Fruit fly (Drosophila melanogaster) whole organism, embryonic: ENCODE data around the gene Spn88Eb.
A peak's percentile ranks its signal among the peaks of the same experiment; 100 is the strongest.

Experiments
- Abd-B ChIP-seq: fragments of 200-800 bp; sonication (Bioruptor generic); optimal IDR thresholded peaks from 2 replicates; lab custom pipeline; 2018; ENCODE audit warnings: missing biosample characterization, mild to moderate bottlenecking, missing genetic modification characterization, moderate library complexity
- CG1024 ChIP-seq: fragments of 200-800 bp; sonication (Bioruptor generic); IDR thresholded peaks from 2 replicates; pipeline ENCODE4 v1.3.6; 2022; ENCODE audit warnings: missing biosample characterization, missing genetic modification characterization
- CG10267 ChIP-seq: fragments of 200-800 bp; sonication (Bioruptor generic); optimal IDR thresholded peaks from 2 replicates; lab custom pipeline; 2018; ENCODE audit warnings: missing biosample characterization, mild to moderate bottlenecking, missing genetic modification characterization, moderate library complexity
- CG10654 ChIP-seq: fragments of 200-800 bp; sonication (Bioruptor generic); optimal IDR thresholded peaks from 2 replicates; lab custom pipeline; 2016; ENCODE audit warnings: missing biosample characterization, missing genetic modification characterization
- CG12744 ChIP-seq: fragments of 200-800 bp; sonication (Bioruptor generic); optimal IDR thresholded peaks from 2 replicates; lab custom pipeline; 2016; ENCODE audit warnings: missing biosample characterization, missing genetic modification characterization
- CG13894 ChIP-seq: fragments of 200-800 bp; sonication (Bioruptor generic); optimal IDR thresholded peaks from 3 replicates; lab custom pipeline; 2018; ENCODE audit warnings: missing biosample characterization, mild to moderate bottlenecking, missing genetic modification characterization, moderate library complexity
- CG14860 ChIP-seq: fragments of 200-800 bp; sonication (Bioruptor generic); IDR thresholded peaks from 3 replicates; pipeline ENCODE4 v1.3.6; 2022; ENCODE audit warnings: missing biosample characterization, missing genetic modification characterization; ENCODE audit not compliant: partially characterized antibody
- CG1647 ChIP-seq: fragments of 200-800 bp; sonication (Bioruptor generic); optimal IDR thresholded peaks from 3 replicates; lab custom pipeline; 2016; ENCODE audit warnings: missing biosample characterization, missing genetic modification characterization
- CG2199 ChIP-seq: fragments of 200-800 bp; sonication (Bioruptor generic); IDR thresholded peaks from 3 replicates; pipeline ENCODE4 v1.3.6; 2022; ENCODE audit warnings: missing biosample characterization, missing genetic modification characterization
- CG34422 ChIP-seq: fragments of 200-800 bp; sonication (Bioruptor generic); IDR thresholded peaks from 3 replicates; pipeline ENCODE4 v1.3.6; 2022; ENCODE audit warnings: missing biosample characterization, missing genetic modification characterization
- CG42726 ChIP-seq: fragments of 200-800 bp; sonication (Bioruptor generic); IDR thresholded peaks from 2 replicates; pipeline ENCODE4 v1.3.6; 2022; ENCODE audit warnings: missing biosample characterization, missing genetic modification characterization; ENCODE audit not compliant: partially characterized antibody
- CG4282 ChIP-seq: fragments of 200-800 bp; sonication (Bioruptor generic); optimal IDR thresholded peaks from 2 replicates; lab custom pipeline; 2016; ENCODE audit warnings: missing biosample characterization, missing genetic modification characterization
- CG4360 ChIP-seq: fragments of 200-800 bp; sonication (Bioruptor generic); IDR thresholded peaks from 2 replicates; pipeline ENCODE4 v1.3.6; 2022; ENCODE audit warnings: missing biosample characterization, missing genetic modification characterization
- CG5953 ChIP-seq: fragments of 200-800 bp; sonication (Bioruptor generic); IDR thresholded peaks from 2 replicates; pipeline ENCODE4 v1.3.6; 2022; ENCODE audit warnings: missing biosample characterization, missing genetic modification characterization
- CG7271 ChIP-seq: fragments of 200-800 bp; sonication (Bioruptor generic); optimal IDR thresholded peaks from 2 replicates; lab custom pipeline; 2018; ENCODE audit warnings: missing biosample characterization, mild to moderate bottlenecking, missing genetic modification characterization, moderate library complexity
- CG7963 ChIP-seq: fragments of 200-800 bp; sonication (Bioruptor generic); IDR thresholded peaks from 3 replicates; pipeline ENCODE4 v1.3.6; 2022; ENCODE audit warnings: missing biosample characterization, missing genetic modification characterization; ENCODE audit not compliant: partially characterized antibody
- CG7987 ChIP-seq: fragments of 200-800 bp; sonication (Bioruptor generic); optimal IDR thresholded peaks from 2 replicates; lab custom pipeline; 2018; ENCODE audit warnings: missing biosample characterization, mild to moderate bottlenecking, missing genetic modification characterization, moderate library complexity
- CG9609 ChIP-seq: fragments of 200-800 bp; sonication (Bioruptor generic); optimal IDR thresholded peaks from 3 replicates; lab custom pipeline; 2016; ENCODE audit warnings: missing biosample characterization, missing genetic modification characterization
- CG9817 ChIP-seq: fragments of 200-800 bp; sonication (Bioruptor generic); optimal IDR thresholded peaks from 2 replicates; lab custom pipeline; 2018; ENCODE audit warnings: missing biosample characterization, mild to moderate bottlenecking, missing genetic modification characterization, moderate library complexity
- D19A ChIP-seq: fragments of 200-800 bp; optimal IDR thresholded peaks from 3 replicates; lab custom pipeline; 2019; ENCODE audit warnings: missing biosample characterization, mild to moderate bottlenecking, missing genetic modification characterization, moderate library complexity
- HLH4C ChIP-seq: fragments of 200-800 bp; sonication (Bioruptor generic); IDR thresholded peaks from 3 replicates; pipeline ENCODE4 v1.3.6; 2022; ENCODE audit warnings: missing biosample characterization, missing genetic modification characterization; ENCODE audit not compliant: partially characterized antibody
- Pdp1 ChIP-seq, 2 experiments: fragments of 200-800 bp; sonication (Bioruptor generic); optimal IDR thresholded peaks; 3 replicates each; lab custom pipeline; 2016; ENCODE audit warnings: missing biosample characterization in 2 of 2, missing genetic modification characterization in 2 of 2, mild to moderate bottlenecking in 1 of 2, moderate library complexity in 1 of 2
- Rx ChIP-seq: fragments of 200-800 bp; sonication (Bioruptor generic); IDR thresholded peaks from 2 replicates; pipeline ENCODE4 v1.3.6; 2022; ENCODE audit warnings: missing biosample characterization, missing genetic modification characterization
- Spps ChIP-seq: fragments of 200-800 bp; sonication (Bioruptor generic); optimal IDR thresholded peaks from 2 replicates; lab custom pipeline; 2018; ENCODE audit warnings: missing biosample characterization, mild to moderate bottlenecking, missing genetic modification characterization
- Taf1 ChIP-seq: fragments of 200-800 bp; sonication (Bioruptor generic); IDR thresholded peaks from 2 replicates; pipeline ENCODE4 v1.3.6; 2022; ENCODE audit warnings: missing biosample characterization, missing genetic modification characterization
- Usf ChIP-seq: fragments of 200-800 bp; sonication (Bioruptor generic); optimal IDR thresholded peaks from 2 replicates; lab custom pipeline; 2017; ENCODE audit warnings: missing genotype, missing biosample characterization, missing genetic modification characterization
- chinmo ChIP-seq: fragments of 200-800 bp; sonication (Bioruptor generic); IDR thresholded peaks from 4 replicates; pipeline ENCODE4 v1.3.6; 2022; ENCODE audit warnings: missing biosample characterization, missing genetic modification characterization; ENCODE audit not compliant: partially characterized antibody
- cwo ChIP-seq: fragments of 200-800 bp; sonication (Bioruptor generic); optimal IDR thresholded peaks from 3 replicates; lab custom pipeline; 2017; ENCODE audit warnings: missing biosample characterization, missing genetic modification characterization, mild to moderate bottlenecking, moderate library complexity, missing genetic modification reagents
- dmrt11E ChIP-seq: fragments of 200-800 bp; sonication (Bioruptor generic); optimal IDR thresholded peaks from 3 replicates; lab custom pipeline; 2018; ENCODE audit warnings: missing biosample characterization, mild to moderate bottlenecking, missing genetic modification characterization, moderate library complexity
- ftz-f1 ChIP-seq: fragments of 200-800 bp; sonication (Bioruptor generic); optimal IDR thresholded peaks from 2 replicates; lab custom pipeline; 2016; ENCODE audit warnings: missing biosample characterization, missing genetic modification characterization
- her ChIP-seq: fragments of 200-800 bp; sonication (Bioruptor generic); optimal IDR thresholded peaks from 2 replicates; lab custom pipeline; 2016; ENCODE audit warnings: missing biosample characterization, missing genetic modification characterization
- hkb ChIP-seq, 2 experiments: fragments of 200-800 bp in 1 of 2; fragments of >200 bp in 1 of 2; sonication (Bioruptor generic) in 1 of 2; IDR thresholded peaks in 1 of 2; optimal IDR thresholded peaks in 1 of 2; 2 replicates each; pipeline versions ENCODE4 v1.3.6 to Lab custom; 2017 to 2022; ENCODE audit warnings: missing biosample characterization in 1 of 2, missing genetic modification characterization in 1 of 2
- klu ChIP-seq: fragments of 200-800 bp; sonication (Bioruptor generic); IDR thresholded peaks from 2 replicates; pipeline ENCODE4 v1.3.6; 2022; ENCODE audit warnings: missing biosample characterization, missing genetic modification characterization
- kni ChIP-seq: fragments of 200-800 bp; sonication (Bioruptor generic); optimal IDR thresholded peaks from 3 replicates; lab custom pipeline; 2017; ENCODE audit warnings: mild to moderate bottlenecking, missing biosample characterization, missing genetic modification reagents, missing genetic modification characterization
- lab ChIP-seq: fragments of 200-800 bp; sonication (Bioruptor generic); optimal IDR thresholded peaks from 3 replicates; lab custom pipeline; 2017; ENCODE audit warnings: missing biosample characterization, missing genetic modification characterization, mild to moderate bottlenecking, moderate library complexity, missing genetic modification reagents
- org-1 ChIP-seq: fragments of 200-800 bp; sonication (Bioruptor generic); optimal IDR thresholded peaks from 2 replicates; lab custom pipeline; 2017; ENCODE audit warnings: missing biosample characterization, missing genetic modification characterization
- pan ChIP-seq, 4 experiments: fragments of >200 bp in 3 of 4; fragments of 200-800 bp in 1 of 4; sonication (Bioruptor generic) in 1 of 4; optimal IDR thresholded peaks in 3 of 4; IDR thresholded peaks in 1 of 4; 2 replicates each; pipeline versions ENCODE4 v1.3.6 to Lab custom; 2017 to 2022; ENCODE audit warnings: missing biosample characterization in 2 of 4, missing genetic modification characterization in 2 of 4, mixed read lengths in 1 of 4
- sens ChIP-seq: fragments of 200-800 bp; sonication (Bioruptor generic); peaks from one replicate; lab custom pipeline; 2016; ENCODE audit warnings: missing biosample characterization, missing genetic modification characterization
- slp2 ChIP-seq: fragments of 200-800 bp; sonication (Bioruptor generic); optimal IDR thresholded peaks from 2 replicates; lab custom pipeline; 2016; ENCODE audit warnings: missing biosample characterization, missing genetic modification characterization
- sqz ChIP-seq: fragments of 200-800 bp; sonication (Bioruptor generic); optimal IDR thresholded peaks from 3 replicates; lab custom pipeline; 2018; ENCODE audit warnings: missing biosample characterization, mild to moderate bottlenecking, missing genetic modification characterization
- stwl ChIP-seq: fragments of 200-800 bp; sonication (Bioruptor generic); optimal IDR thresholded peaks from 3 replicates; lab custom pipeline; 2018; ENCODE audit warnings: missing biosample characterization, mild to moderate bottlenecking, missing genetic modification characterization, moderate library complexity
- vvl ChIP-seq: fragments of 200-800 bp; sonication (Bioruptor generic); IDR thresholded peaks from 2 replicates; pipeline ENCODE4 v1.3.6; 2022; ENCODE audit warnings: missing biosample characterization, missing genetic modification characterization
- z ChIP-seq: fragments of 200-800 bp; sonication (Bioruptor generic); IDR thresholded peaks from 3 replicates; pipeline ENCODE4 v1.3.6; 2022; ENCODE audit warnings: missing biosample characterization, missing genetic modification characterization
- zen ChIP-seq: fragments of 200-800 bp; sonication (Bioruptor generic); optimal IDR thresholded peaks from 3 replicates; lab custom pipeline; 2018; ENCODE audit warnings: missing biosample characterization, mild to moderate bottlenecking, missing genetic modification characterization, moderate library complexity

Spn88Eb gene

dm6 chr3R:15206273-15206672 lies 2.3 kb downstream of the Spn88Eb start, which contains the start of gene Spn88Ea (continued):
- TF ChIP-seq stwl (tag; lab: Kevin White, UChicago): peak; percentile 30
- TF ChIP-seq ftz-f1 (GFP tag; lab: Kevin White, UChicago): no peak

dm6 chr3R:15205223-15205622 lies 3.3 kb downstream of the Spn88Eb start:
- TF ChIP-seq sqz (GFP tag; lab: Kevin White, UChicago) (peak; percentile 61), chinmo (GFP tag; lab: Robert Waterston, UW) (0 out of 4 replicates have a peak, but pooled peaks have one; percentile 35), CG2199 (GFP tag; lab: Robert Waterston, UW) (0 out of 3 replicates have a peak, but pooled peaks have one; percentile 35), Pdp1 (GFP tag; optimal IDR thresholded peaks at IDR 0.05; lab: Kevin White, UChicago) (peak in 1 of 2 experiments; percentile 48), org-1 (no peak), CG7271 (tag; lab: Kevin White, UChicago) (no peak), vvl (GFP tag; lab: Robert Waterston, UW) (peak; percentile 61; the same call in 1 of the 2 replicates), CG7963 (GFP tag; lab: Robert Waterston, UW) (0 out of 3 replicates have a peak, but pooled peaks have one; percentile 19), sens (GFP tag; lab: Kevin White, UChicago) (peak; percentile 40), pan (optimal IDR thresholded peaks at IDR 0.05; lab: Kevin White, UChicago) (no peak), pan (GFP tag; optimal IDR thresholded peaks at IDR 0.05 in 1 of 2, IDR thresholded peaks at IDR 0.05 in 1 of 2) (no peak), CG10654 (no peak), CG42726 (GFP tag; lab: Robert Waterston, UW) (no peak), CG13894 (peak; percentile 20), slp2 (GFP tag; lab: Kevin White, UChicago) (no peak)
- TF ChIP-seq, all 482 proteins: peak for 8

DNA sequence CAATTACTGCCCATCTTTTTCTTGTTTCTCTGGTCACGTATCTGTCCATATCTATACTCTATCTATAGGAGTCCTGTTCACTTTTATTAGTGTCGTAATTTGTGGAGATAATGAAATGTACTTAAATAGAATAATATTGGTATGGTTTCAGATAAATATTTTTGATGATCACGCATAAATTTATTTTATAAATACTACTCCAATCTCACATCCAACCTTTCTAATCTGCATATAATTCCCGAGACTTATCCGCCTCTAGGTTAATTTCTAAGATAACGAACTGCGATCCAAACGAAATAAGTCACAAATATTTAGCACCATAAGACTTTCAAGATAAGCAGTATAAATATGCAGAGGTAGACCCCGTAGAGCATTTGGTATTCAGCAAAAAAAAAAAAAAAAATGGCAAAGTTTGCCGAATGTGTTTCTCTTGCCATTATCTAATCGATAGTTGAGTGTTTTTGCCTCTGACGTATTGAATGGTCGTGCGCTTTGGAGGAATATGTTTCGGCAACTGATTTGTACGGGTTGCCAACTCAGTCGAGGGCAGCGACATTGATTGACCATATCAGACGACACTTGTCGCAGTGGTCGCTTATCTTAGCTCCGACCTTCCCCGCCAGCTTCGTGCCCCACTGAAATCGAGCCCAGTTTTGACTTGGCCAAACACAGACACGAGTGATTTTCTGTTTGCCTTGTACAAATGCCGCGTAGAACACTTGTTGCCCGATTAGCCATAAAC lies 10.3 kb downstream of the Spn88Eb start:
- TF ChIP-seq Usf (GFP tag; lab: Kevin White, UChicago) (no peak), CG9817 (tag; lab: Kevin White, UChicago) (no peak), CG5953 (no peak), CG14860 (GFP tag; lab: Robert Waterston, UW) (no peak), Taf1 (GFP tag; lab: Robert Waterston, UW) (no peak), HLH4C (GFP tag; lab: Robert Waterston, UW) (no peak), CG10267 (tag; lab: Kevin White, UChicago) (no peak), dmrt11E (tag; lab: Kevin White, UChicago) (no peak), CG4360 (no peak), CG9609 (GFP tag; lab: Kevin White, UChicago) (no peak), Rx (GFP tag; lab: Robert Waterston, UW) (no peak), cwo (GFP tag; lab: Kevin White, UChicago) (peak; percentile 79), CG7987 (GFP tag; lab: Kevin White, UChicago) (peak; percentile 7), z (GFP tag; lab: Robert Waterston, UW) (peak; percentile 56; the same call in 1 of the 3 replicates), hkb (optimal IDR thresholded peaks at IDR 0.05; lab: Kevin White, UChicago) (no peak), hkb (GFP tag; IDR thresholded peaks at IDR 0.05; lab: Robert Waterston, UW) (no peak), Spps (no peak), D19A (tag; lab: Kevin White, UChicago) (peak; percentile 74), klu (GFP tag; lab: Robert Waterston, UW) (no peak), Pdp1 (GFP tag; optimal IDR thresholded peaks at IDR 0.05; lab: Kevin White, UChicago) (peak in 1 of 2 experiments; percentile 42), her (GFP tag; lab: Kevin White, UChicago) (no peak), CG34422 (GFP tag; lab: Robert Waterston, UW) (no peak), CG1647 (GFP tag; lab: Kevin White, UChicago) (no peak), CG4282 (GFP tag; lab: Kevin White, UChicago) (no peak), CG12744 (GFP tag; lab: Kevin White, UChicago) (no peak), Abd-B (GFP tag; lab: Kevin White, UChicago) (no peak), lab (GFP tag; lab: Kevin White, UChicago) (peak; percentile 40), zen (tag; lab: Kevin White, UChicago) (no peak), CG1024 (GFP tag; lab: Robert Waterston, UW) (no peak), kni (GFP tag; lab: Kevin White, UChicago) (no peak)
